Worm (Caenorhabditis elegans): ENCODE results near the gene Y39A1A.18.
A peak's percentile ranks its signal among the peaks of the same experiment; 100 is the strongest.

Y39A1A.18 gene

DNA sequence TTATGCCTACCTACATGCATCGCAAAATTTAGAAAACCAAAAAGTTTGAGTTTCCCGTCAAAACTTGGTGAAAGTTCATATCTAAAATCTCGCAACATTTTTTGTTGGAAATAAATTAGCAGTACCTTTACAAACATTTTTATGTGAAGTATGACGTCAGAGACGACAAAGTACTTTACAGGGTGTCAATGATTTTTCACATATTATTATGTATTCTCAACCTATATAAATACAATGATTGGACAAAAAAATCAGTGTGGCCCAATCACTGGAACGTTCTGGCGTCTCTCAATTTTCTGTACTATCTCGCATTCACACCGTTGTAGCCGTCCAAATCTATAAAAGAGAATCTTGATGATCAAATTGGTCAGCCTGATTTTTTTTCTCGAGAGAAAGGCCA is at the start of gene Y39A1A.18, which contains the start of gene fmo-3:
Gene Y39A1A.18 (minus strand): TSS at position 192 of the 400 bp plus-strand sequence.
Gene fmo-3 (plus strand): TSS at position 388 of the 400 bp plus-strand sequence.
- TF ChIP-seq egl-18 (GFP tag; IDR thresholded peaks at IDR 0.05) (no peak), hmg-1.2 (GFP tag; IDR thresholded peaks at IDR 0.05) (peak; percentile 69)

- TF ChIP-seq F37B4.10 (GFP tag; IDR thresholded peaks at IDR 0.05) (0 out of 2 replicates have a peak, but pooled peaks have one; percentile 77), pbrm-1 (GFP tag; IDR thresholded peaks at IDR 0.05) (peak; percentile 96), ztf-28 (GFP tag; IDR thresholded peaks at IDR 0.05) (peak; percentile 93), ceh-100 (GFP tag; IDR thresholded peaks at IDR 0.05) (peak; percentile 87), madf-8 (GFP tag; conservative IDR thresholded peaks at IDR 0.05) (peak; percentile 99), chd-7 (tag; optimal IDR thresholded peaks at IDR 0.05) (peak; percentile 1), ztf-22 (GFP tag; optimal IDR thresholded peaks at IDR 0.05) (peak; percentile 69), lin-26 (GFP tag; IDR thresholded peaks at IDR 0.05) (peak; percentile 77), ztf-18 (tag; optimal IDR thresholded peaks at IDR 0.05) (peak; percentile 86), lir-1 (GFP tag; conservative IDR thresholded peaks at IDR 0.05) (peak; percentile 85), F49E8.2 (tag; optimal IDR thresholded peaks at IDR 0.05; ENCODE audit: insufficient read depth) (peak; percentile 95), rpc-1 (optimal IDR thresholded peaks at IDR 0.05) (no peak), rpc-1 (tag; optimal IDR thresholded peaks at IDR 0.05) (no peak), Y79H2A.3 (GFP tag; conservative IDR thresholded peaks at IDR 0.05) (peak; percentile 97), cebp-2 (GFP tag; IDR thresholded peaks at IDR 0.05) (no peak), C17E4.6 (GFP tag; IDR thresholded peaks at IDR 0.05) (peak; percentile 95), ceh-27 (GFP tag; optimal IDR thresholded peaks at IDR 0.05) (peak; percentile 69), ztf-6 (GFP tag; IDR thresholded peaks at IDR 0.05) (peak; percentile 68; the same call in 1 of the 2 replicates), F22D6.2 (tag; optimal IDR thresholded peaks at IDR 0.05) (no peak), cebp-1 (GFP tag; IDR thresholded peaks at IDR 0.05) (peak; percentile 85), cebp-1 (tag; optimal IDR thresholded peaks at IDR 0.05) (peak; percentile 93), ama-1 (optimal IDR thresholded peaks at IDR 0.05) (no peak), ama-1 (GFP tag; optimal IDR thresholded peaks at IDR 0.05) (no peak), ccch-3 (GFP tag; optimal IDR thresholded peaks at IDR 0.05) (no peak), T07F8.4 (tag; optimal IDR thresholded peaks at IDR 0.05) (no peak), unc-62 (GFP tag; optimal IDR thresholded peaks at IDR 0.05) (no peak), Y95B8A.8 (GFP tag; IDR thresholded peaks at IDR 0.05) (peak; percentile 99), athp-1 (tag; optimal IDR thresholded peaks at IDR 0.05) (peak; percentile 97), attf-6 (GFP tag; IDR thresholded peaks at IDR 0.05) (peak; percentile 87), egl-18 (GFP tag; IDR thresholded peaks at IDR 0.05) (no peak), gei-17 (GFP tag; optimal IDR thresholded peaks at IDR 0.05) (no peak), F10E7.11 (tag; optimal IDR thresholded peaks at IDR 0.05) (no peak), F57C9.4 (tag; optimal IDR thresholded peaks at IDR 0.05) (no peak), bed-2 (GFP tag; IDR thresholded peaks at IDR 0.05) (peak; percentile 76), Y53F4B.3 (GFP tag; IDR thresholded peaks at IDR 0.05) (peak; percentile 55), egl-44 (GFP tag; IDR thresholded peaks at IDR 0.05) (peak; percentile 83), atf-7 (tag; optimal IDR thresholded peaks at IDR 0.05) (peak; percentile 29), ceh-91 (GFP tag; IDR thresholded peaks at IDR 0.05) (peak; percentile 100), tlf-1 (GFP tag; optimal IDR thresholded peaks at IDR 0.05) (peak; percentile 99), lin-35 (GFP tag; optimal IDR thresholded peaks at IDR 0.05) (peak; percentile 15 to 88 (median 87)), mel-28 (tag; optimal IDR thresholded peaks at IDR 0.05; ENCODE audit: borderline replicate concordance) (no peak), F33H1.4 (GFP tag; IDR thresholded peaks at IDR 0.05) (peak; percentile 91), nfya-1 (tag; optimal IDR thresholded peaks at IDR 0.05; ENCODE audit: borderline replicate concordance, insufficient read depth) (no peak), hmg-20 (GFP tag; IDR thresholded peaks at IDR 0.05) (peak; percentile 57; the same call in 1 of the 2 replicates), zim-3 (tag; optimal IDR thresholded peaks at IDR 0.05) (no peak), efl-1 (GFP tag; optimal IDR thresholded peaks at IDR 0.05) (peak; percentile 100)
These were observed 48.1 kb upstream of the Y39A1A.18 start, which contains the start of the genes tbb-1 and rib-2 for ce11 chrIII:10742382-10742860. tbb-1 (minus strand) TSS chrIII:10742432. rib-2 (plus strand) TSS chrIII:10742810.
